Worm (Caenorhabditis elegans) whole organism, L4 larva: ENCODE results near the gene lin-25.

ENCODE experiments used
- D1046.2 ChIP-seq: fragments of 200-800 bp; sonication (Bioruptor generic); IDR thresholded peaks from 2 replicates; pipeline ENCODE4 v1.3.6; 2022; ENCODE audit warnings: missing genetic modification characterization, missing compliant biosample characterization
- F10B5.3 ChIP-seq: sonication (generic microtip); optimal IDR thresholded peaks from 2 replicates; lab custom pipeline; 2016; ENCODE audit warnings: mild to moderate bottlenecking, missing genetic modification characterization, missing compliant biosample characterization
- F44E2.7 ChIP-seq: fragments of 200-800 bp; sonication (Bioruptor generic); IDR thresholded peaks from 2 replicates; pipeline ENCODE4 v2.1.2; 2022; ENCODE audit warnings: missing genetic modification characterization, missing compliant biosample characterization
- R02D3.7 ChIP-seq: fragments of 150-350 bp; sonication (generic microtip); optimal IDR thresholded peaks from 3 replicates; lab custom pipeline; 2014; ENCODE audit warnings: missing biosample characterization, missing genetic modification characterization
- T26A8.4 ChIP-seq: fragments of 200-800 bp; sonication (Bioruptor generic); IDR thresholded peaks from 2 replicates; pipeline ENCODE4 v1.3.6; 2022; ENCODE audit warnings: missing genetic modification characterization, missing compliant biosample characterization
- Y105C5A.15 ChIP-seq: fragments of 200-800 bp; sonication (Bioruptor generic); IDR thresholded peaks from 2 replicates; pipeline ENCODE4 v1.3.6; 2022; ENCODE audit warnings: missing genetic modification characterization, missing compliant biosample characterization
- Y48G9A.11 ChIP-seq: fragments of 200-800 bp; sonication (Bioruptor generic); IDR thresholded peaks from 2 replicates; pipeline ENCODE4 v1.3.6; 2022; ENCODE audit warnings: missing genetic modification reagents, missing genetic modification characterization, missing compliant biosample characterization
- Y75B8A.6 ChIP-seq: fragments of 200-800 bp; sonication (Bioruptor generic); IDR thresholded peaks from 2 replicates; pipeline ENCODE4 v1.3.6; 2022; ENCODE audit warnings: missing genetic modification reagents, missing genetic modification characterization, missing compliant biosample characterization
- ZK546.5 ChIP-seq, 2 experiments: sonication (generic microtip); optimal IDR thresholded peaks; 2 replicates each; lab custom pipeline; 2017; ENCODE audit warnings: missing biosample characterization in 2 of 2, missing genetic modification characterization in 2 of 2
- aha-1 ChIP-seq: fragments of 150-350 bp; peaks from one replicate; lab custom pipeline; 2014; ENCODE audit warnings: missing biosample characterization, missing genetic modification characterization
- aly-2 ChIP-seq: sonication (generic microtip); optimal IDR thresholded peaks from 2 replicates; lab custom pipeline; 2018; ENCODE audit warnings: missing biosample characterization, missing genetic modification characterization
- ama-1 ChIP-seq: fragments of 150-350 bp; optimal IDR thresholded peaks from 2 replicates; lab custom pipeline; 2014; ENCODE audit warnings: inconsistent platforms, mixed read lengths
- attf-4 ChIP-seq: sonication (generic microtip); optimal IDR thresholded peaks from 3 replicates; lab custom pipeline; 2017; ENCODE audit warnings: missing biosample characterization, missing genetic modification characterization
- ceh-82 ChIP-seq: sonication (generic microtip); optimal IDR thresholded peaks from 2 replicates; lab custom pipeline; 2017; ENCODE audit warnings: missing biosample characterization, missing genetic modification characterization
- ctbp-1 ChIP-seq: fragments of 200-800 bp; sonication (Bioruptor generic); IDR thresholded peaks from 2 replicates; pipeline ENCODE4 v1.3.6; 2022; ENCODE audit warnings: missing genetic modification reagents, missing genetic modification characterization, missing compliant biosample characterization
- daf-12 ChIP-seq: fragments of 150-350 bp; optimal IDR thresholded peaks from 2 replicates; lab custom pipeline; 2014; ENCODE audit warnings: missing biosample characterization, missing genetic modification reagents, missing genetic modification characterization
- daf-19 ChIP-seq: fragments of 200-800 bp; sonication (Bioruptor generic); conservative IDR thresholded peaks from 2 replicates; pipeline ENCODE4 v1.3.6; 2022; ENCODE audit warnings: missing genetic modification characterization, missing compliant biosample characterization
- daf-8 ChIP-seq: fragments of 200-800 bp; sonication (Bioruptor generic); IDR thresholded peaks from 2 replicates; pipeline ENCODE4 v1.3.6; 2022; ENCODE audit warnings: missing genetic modification characterization, missing compliant biosample characterization
- dmd-6 ChIP-seq: fragments of 200-800 bp; sonication (Bioruptor generic); IDR thresholded peaks from 2 replicates; pipeline ENCODE4 v1.3.6; 2022; ENCODE audit warnings: missing genetic modification reagents, missing genetic modification characterization, missing compliant biosample characterization
- dmd-9 ChIP-seq: fragments of 200-800 bp; sonication (Bioruptor generic); IDR thresholded peaks from 2 replicates; pipeline ENCODE4 v1.3.6; 2022; ENCODE audit warnings: missing genetic modification reagents, missing genetic modification characterization, missing compliant biosample characterization
- dpl-1 ChIP-seq: fragments of 150-350 bp; optimal IDR thresholded peaks from 2 replicates; lab custom pipeline; 2014; ENCODE audit warnings: missing biosample characterization, missing genetic modification reagents, missing genetic modification characterization
- egl-27 ChIP-seq: sonication (generic microtip); optimal IDR thresholded peaks from 3 replicates; lab custom pipeline; 2017; ENCODE audit warnings: missing biosample characterization, missing genetic modification reagents, missing genetic modification characterization
- fkh-10 ChIP-seq: fragments of 150-350 bp; optimal IDR thresholded peaks from 2 replicates; lab custom pipeline; 2014; ENCODE audit warnings: missing biosample characterization, missing genetic modification reagents, missing genetic modification characterization
- hmg-1.1 ChIP-seq: fragments of 200-800 bp; sonication (Bioruptor generic); IDR thresholded peaks from 2 replicates; pipeline ENCODE4 v1.3.6; 2022; ENCODE audit warnings: missing genetic modification reagents, missing genetic modification characterization, missing compliant biosample characterization
- lin-13 ChIP-seq: fragments of 150-350 bp; optimal IDR thresholded peaks from 2 replicates; lab custom pipeline; 2014; ENCODE audit warnings: missing biosample characterization, missing genetic modification reagents, missing genetic modification characterization
- lin-29 ChIP-seq: fragments of 200-800 bp; sonication (Bioruptor generic); IDR thresholded peaks from 2 replicates; pipeline ENCODE4 v1.3.6; 2022; ENCODE audit warnings: missing genetic modification reagents, missing genetic modification characterization, missing compliant biosample characterization
- lin-38 ChIP-seq: fragments of 200-800 bp; sonication (Bioruptor generic); IDR thresholded peaks from 2 replicates; pipeline ENCODE4 v1.3.6; 2022; ENCODE audit warnings: missing genetic modification reagents, missing genetic modification characterization, missing compliant biosample characterization
- lsy-2 ChIP-seq, 2 experiments: fragments of 150-350 bp in 1 of 2; sonication (generic microtip) in 1 of 2; optimal IDR thresholded peaks; 2 replicates each; lab custom pipeline; 2014 to 2017; ENCODE audit warnings: missing biosample characterization in 2 of 2, missing genetic modification characterization in 2 of 2
- madf-5 ChIP-seq, 2 experiments: fragments of 200-800 bp; sonication (Bioruptor generic); IDR thresholded peaks; 2 replicates each; pipeline ENCODE4 v1.3.6; 2022; ENCODE audit warnings: missing compliant biosample characterization in 2 of 2, missing genetic modification characterization in 2 of 2
- madf-9 ChIP-seq: fragments of 200-800 bp; sonication (Bioruptor generic); conservative IDR thresholded peaks from 2 replicates; pipeline ENCODE4 v1.3.6; 2022; ENCODE audit warnings: missing genetic modification reagents, missing genetic modification characterization, missing compliant biosample characterization
- mep-1 ChIP-seq: fragments of 150-350 bp; sonication (generic microtip); optimal IDR thresholded peaks from 3 replicates; lab custom pipeline; 2014; ENCODE audit warnings: missing biosample characterization, missing genetic modification characterization
- mes-2 ChIP-seq: sonication (generic microtip); optimal IDR thresholded peaks from 2 replicates; lab custom pipeline; 2016; ENCODE audit warnings: missing genotype, mild to moderate bottlenecking, missing genetic modification characterization, missing compliant biosample characterization; ENCODE audit not compliant: poor library complexity, severe bottlenecking
- nhr-10 ChIP-seq: fragments of 150-350 bp; optimal IDR thresholded peaks from 2 replicates; lab custom pipeline; 2014; ENCODE audit warnings: missing biosample characterization, missing genetic modification characterization
- nhr-102 ChIP-seq: sonication (generic microtip); optimal IDR thresholded peaks from 2 replicates; lab custom pipeline; 2016; ENCODE audit warnings: mild to moderate bottlenecking, missing genetic modification characterization, moderate library complexity, missing compliant biosample characterization
- nhr-11 ChIP-seq: fragments of 150-350 bp; optimal IDR thresholded peaks from 2 replicates; lab custom pipeline; 2014; ENCODE audit warnings: missing biosample characterization, missing genetic modification characterization
- nhr-111 ChIP-seq: fragments of 200-800 bp; sonication (Bioruptor generic); optimal IDR thresholded peaks from 2 replicates; lab custom pipeline; 2018; ENCODE audit warnings: mild to moderate bottlenecking, missing genetic modification characterization, missing compliant biosample characterization
- nhr-237 ChIP-seq: sonication (generic microtip); optimal IDR thresholded peaks from 2 replicates; lab custom pipeline; 2017; ENCODE audit warnings: missing biosample characterization, missing genetic modification characterization
- nhr-28 ChIP-seq: fragments of 150-350 bp; optimal IDR thresholded peaks from 2 replicates; lab custom pipeline; 2014; ENCODE audit warnings: missing biosample characterization, missing genetic modification characterization
- nhr-42 ChIP-seq: fragments of 200-800 bp; sonication (Bioruptor generic); IDR thresholded peaks from 2 replicates; pipeline ENCODE4 v1.3.6; 2022; ENCODE audit warnings: missing genetic modification characterization, missing compliant biosample characterization
- nhr-48 ChIP-seq: sonication (generic microtip); optimal IDR thresholded peaks from 2 replicates; lab custom pipeline; 2016; ENCODE audit warnings: mild to moderate bottlenecking, missing genetic modification characterization, missing compliant biosample characterization
- php-3 ChIP-seq: fragments of 200-800 bp; sonication (Bioruptor generic); IDR thresholded peaks from 2 replicates; pipeline ENCODE4 v1.3.6; 2022; ENCODE audit warnings: missing genetic modification reagents, missing genetic modification characterization, missing compliant biosample characterization
- saeg-2 ChIP-seq: fragments of 200-800 bp; sonication (Bioruptor generic); IDR thresholded peaks from 2 replicates; pipeline ENCODE4 v1.3.6; 2022; ENCODE audit warnings: missing genetic modification reagents, missing genetic modification characterization, missing compliant biosample characterization
- set-16 ChIP-seq: fragments of 200-800 bp; sonication (Bioruptor generic); IDR thresholded peaks from 2 replicates; pipeline ENCODE4 v1.3.6; 2022; ENCODE audit warnings: missing genetic modification reagents, missing genetic modification characterization, missing compliant biosample characterization
- snpc-1.2 ChIP-seq: fragments of 200-800 bp; sonication (Bioruptor generic); IDR thresholded peaks from 2 replicates; pipeline ENCODE4 v1.3.6; 2022; ENCODE audit warnings: missing genetic modification reagents, missing genetic modification characterization, missing compliant biosample characterization
- spr-1 ChIP-seq: sonication (generic microtip); optimal IDR thresholded peaks from 2 replicates; lab custom pipeline; 2016; ENCODE audit warnings: mild to moderate bottlenecking, missing genetic modification characterization, missing compliant biosample characterization
- spr-3 ChIP-seq: fragments of 200-800 bp; sonication (Bioruptor generic); optimal IDR thresholded peaks from 2 replicates; lab custom pipeline; 2018; ENCODE audit warnings: mild to moderate bottlenecking, missing genetic modification characterization, missing compliant biosample characterization
- tag-97 ChIP-seq: fragments of 200-800 bp; sonication (Bioruptor generic); IDR thresholded peaks from 2 replicates; pipeline ENCODE4 v1.3.6; 2022; ENCODE audit warnings: missing genetic modification characterization, missing compliant biosample characterization
- unc-130 ChIP-seq: sonication (generic microtip); optimal IDR thresholded peaks from 2 replicates; lab custom pipeline; 2016; ENCODE audit warnings: missing genetic modification reagents, missing genetic modification characterization, missing compliant biosample characterization
- unc-39 ChIP-seq: sonication (generic microtip); optimal IDR thresholded peaks from 2 replicates; lab custom pipeline; 2017; ENCODE audit warnings: missing biosample characterization, missing genetic modification characterization
- zag-1 ChIP-seq: fragments of 150-350 bp; optimal IDR thresholded peaks from 2 replicates; lab custom pipeline; 2014; ENCODE audit warnings: missing biosample characterization, missing genetic modification characterization
- ztf-11 ChIP-seq: fragments of 150-350 bp; optimal IDR thresholded peaks from 2 replicates; lab custom pipeline; 2014; ENCODE audit warnings: missing biosample characterization, missing genetic modification characterization
- ztf-7 ChIP-seq: fragments of 150-350 bp; optimal IDR thresholded peaks from 2 replicates; lab custom pipeline; 2014; ENCODE audit warnings: missing biosample characterization, missing genetic modification characterization

The lin-25 gene

DNA sequence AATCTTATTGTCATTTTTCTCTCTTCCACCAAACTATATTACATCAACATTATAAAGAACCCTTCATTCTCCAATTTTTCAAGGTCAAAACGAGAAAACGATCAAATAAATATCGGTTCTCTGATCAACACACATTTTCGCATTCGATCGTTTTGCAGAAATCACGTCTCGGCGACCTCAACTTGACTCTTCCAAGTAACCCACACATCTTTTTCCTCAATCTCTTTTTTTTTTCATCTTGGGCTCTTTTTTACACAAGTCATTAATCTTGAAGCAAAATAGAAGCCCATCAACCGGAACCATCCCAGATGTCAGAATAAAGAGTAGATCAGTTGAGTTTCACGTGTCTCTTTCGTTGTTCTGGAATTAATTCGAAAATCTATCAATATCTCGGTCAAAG lies 13.5 kb upstream of the lin-25 start (continued):
- TF ChIP-seq spr-3 (GFP tag; lab: Kevin White, UChicago) (no peak), Y75B8A.6 (GFP tag; lab: Robert Waterston, UW) (no peak), tag-97 (GFP tag; lab: Robert Waterston, UW) (no peak), snpc-1.2 (no peak), lsy-2 (tag; optimal IDR thresholded peaks at IDR 0.05; lab: Kevin White, UChicago) (no peak), mep-1 (tag; lab: Kevin White, UChicago) (peak; percentile 1), egl-27 (tag; lab: Kevin White, UChicago) (no peak), nhr-11 (tag; lab: Kevin White, UChicago) (peak; percentile 35), nhr-10 (no peak), F44E2.7 (GFP tag; lab: Robert Waterston, UW) (no peak), nhr-42 (GFP tag; lab: Robert Waterston, UW) (no peak), nhr-48 (peak; percentile 13), fkh-10 (GFP tag; lab: Kevin White, UChicago) (no peak), dpl-1 (no peak), Y105C5A.15 (GFP tag; lab: Robert Waterston, UW) (no peak)
- TF ChIP-seq, all 104 proteins: peak for 10

DNA sequence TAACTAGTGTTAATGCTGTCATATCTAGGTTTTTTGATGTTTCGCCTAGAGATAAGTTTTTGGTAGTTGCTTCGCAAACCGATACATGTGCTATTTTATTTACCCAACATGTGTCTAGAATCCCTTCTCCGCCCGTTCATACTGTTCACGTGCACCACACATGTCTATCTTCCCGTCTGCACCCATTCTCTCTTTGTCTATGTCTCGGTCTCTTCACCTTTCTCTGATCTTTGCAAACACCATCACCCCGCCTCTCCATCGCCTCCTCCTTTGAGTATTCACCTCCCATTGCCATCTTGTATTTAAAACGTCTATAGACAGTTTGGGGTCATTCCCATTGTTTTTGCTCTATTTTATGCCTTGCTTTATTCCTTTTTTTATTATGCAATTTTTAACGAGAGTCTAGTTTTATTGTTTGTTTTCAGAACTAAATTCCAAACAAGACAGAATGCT lies 12.5 kb upstream of the lin-25 start, which contains the start of gene F56H9.2:
TSS of gene F56H9.2 (plus strand) at position 426 of the 453 bp plus-strand sequence.
- TF ChIP-seq Y48G9A.11 (GFP tag; lab: Robert Waterston, UW) (no peak), daf-19 (no peak), attf-4 (tag; lab: Kevin White, UChicago) (no peak), madf-5 (GFP tag; IDR thresholded peaks at IDR 0.05; lab: Robert Waterston, UW) (no peak), hmg-1.1 (0 out of 2 replicates have a peak, but pooled peaks have one; percentile 34), unc-130 (no peak), mes-2 (no peak), D1046.2 (no peak), nhr-28 (tag; lab: Kevin White, UChicago) (peak; percentile 51), unc-39 (tag; lab: Kevin White, UChicago) (no peak), R02D3.7 (tag; lab: Kevin White, UChicago) (no peak), lin-29 (GFP tag; lab: Robert Waterston, UW) (no peak), spr-1 (tag; lab: Kevin White, UChicago) (peak; percentile 16), zag-1 (tag; lab: Kevin White, UChicago) (no peak), lin-13 (GFP tag; lab: Kevin White, UChicago) (peak; percentile 8), nhr-42 (GFP tag; lab: Robert Waterston, UW) (no peak), T26A8.4 (GFP tag; lab: Robert Waterston, UW) (no peak), ama-1 (lab: Kevin White, UChicago) (peak; percentile 69), madf-9 (GFP tag; lab: Robert Waterston, UW) (no peak; the same call in 1 of the 2 replicates), aly-2 (tag; lab: Kevin White, UChicago) (no peak), lin-38 (GFP tag; lab: Robert Waterston, UW) (no peak), php-3 (GFP tag; lab: Robert Waterston, UW) (peak; percentile 95), dmd-6 (GFP tag; lab: Robert Waterston, UW) (peak; percentile 98), daf-8 (no peak), ztf-11 (tag; lab: Kevin White, UChicago) (no peak), saeg-2 (GFP tag; lab: Robert Waterston, UW) (peak; percentile 74; the same call in 1 of the 2 replicates), nhr-102 (tag; lab: Kevin White, UChicago) (peak; percentile 66), nhr-10 (peak; percentile 30), tag-97 (GFP tag; lab: Robert Waterston, UW) (no peak), ceh-82 (tag; lab: Kevin White, UChicago) (no peak), set-16 (GFP tag; lab: Robert Waterston, UW) (no peak), ctbp-1 (0 out of 2 replicates have a peak, but pooled peaks have one; percentile 12), aha-1 (tag; lab: Kevin White, UChicago) (peak; percentile 97), dmd-9 (GFP tag; lab: Robert Waterston, UW) (no peak), nhr-111 (no peak), ZK546.5 (tag; optimal IDR thresholded peaks at IDR 0.05; lab: Kevin White, UChicago) (no peak), F44E2.7 (GFP tag; lab: Robert Waterston, UW) (no peak), nhr-237 (tag; lab: Kevin White, UChicago) (no peak), F10B5.3 (tag; lab: Kevin White, UChicago) (no peak), ztf-7 (tag; lab: Kevin White, UChicago) (peak; percentile 50), daf-12 (tag; lab: Kevin White, UChicago) (no peak)
